Fruit fly (Drosophila melanogaster) whole organism, pupa: ENCODE results near the gene dor.

Source experiments
- CG13204 ChIP-seq: fragments of 200-800 bp; sonication (Bioruptor generic); optimal IDR thresholded peaks from 2 replicates; lab custom pipeline; 2018; ENCODE audit warnings: missing biosample characterization, mild to moderate bottlenecking, missing genetic modification characterization, moderate library complexity
- CG14655 ChIP-seq: fragments of 200-800 bp; sonication (Bioruptor generic); optimal IDR thresholded peaks from 3 replicates; lab custom pipeline; 2017; ENCODE audit warnings: mild to moderate bottlenecking, missing biosample characterization, missing genetic modification reagents, missing genetic modification characterization
- CG32121 ChIP-seq: fragments of 200-800 bp; sonication (Bioruptor generic); IDR thresholded peaks from 2 replicates; pipeline ENCODE4 v1.3.6; 2022; ENCODE audit warnings: missing biosample characterization, missing genetic modification characterization
- EcR ChIP-seq: fragments of 200-800 bp; sonication (Bioruptor generic); optimal IDR thresholded peaks from 3 replicates; lab custom pipeline; 2019; ENCODE audit warnings: missing biosample characterization, missing genetic modification characterization, mild to moderate bottlenecking, moderate library complexity, missing genetic modification reagents
- Ets98B ChIP-seq: fragments of 200-800 bp; sonication (Bioruptor generic); IDR thresholded peaks from 2 replicates; pipeline ENCODE4 v1.3.6; 2022; ENCODE audit warnings: missing biosample characterization, missing genetic modification characterization
- Pif1B ChIP-seq: fragments of 200-800 bp; sonication (Bioruptor generic); optimal IDR thresholded peaks from 3 replicates; lab custom pipeline; 2016; ENCODE audit warnings: missing biosample characterization, missing genetic modification characterization
- fd96Ca ChIP-seq: fragments of 200-800 bp; sonication (Bioruptor generic); IDR thresholded peaks from 3 replicates; pipeline ENCODE4 v1.3.6; 2022; ENCODE audit warnings: missing biosample characterization, missing genetic modification characterization

dm6 chrX:1710082-1710481 lies 45.2 kb downstream of the dor start, which contains the start of gene CG3795:
- TF ChIP-seq CG32121 (GFP tag; lab: Robert Waterston, UW) (no peak), EcR (GFP tag; lab: Kevin White, UChicago) (no peak), fd96Ca (GFP tag; lab: Robert Waterston, UW) (no peak), Ets98B (GFP tag; lab: Robert Waterston, UW) (no peak), CG14655 (GFP tag; lab: Kevin White, UChicago) (no peak), CG13204 (GFP tag; lab: Kevin White, UChicago) (no peak), Pif1B (GFP tag; lab: Kevin White, UChicago) (no peak)
